Fruit fly (Drosophila melanogaster): ENCODE measurements around the gene Jon25Bii.

- TF ChIP-seq psq (optimal IDR thresholded peaks at IDR 0.05) (no peak), CG8478 (optimal IDR thresholded peaks at IDR 0.05) (no peak), EcR (GFP tag; optimal IDR thresholded peaks at IDR 0.05) (no peak)
These were observed 49.1 kb downstream of the Jon25Bii start for dm6 chr2L:4903838-4904237.

Measured in whole organism.